Fruit fly (Drosophila melanogaster) whole organism: ENCODE results near the gene CG32727.

Source experiments
- CG8478 ChIP-seq: fragments of >200 bp; optimal IDR thresholded peaks from 2 replicates; lab custom pipeline; 2018; ENCODE audit warnings: inconsistent platforms
- Dll ChIP-seq: fragments of >200 bp; optimal IDR thresholded peaks from 2 replicates; lab custom pipeline; 2017
- pan ChIP-seq: fragments of >200 bp; optimal IDR thresholded peaks from 2 replicates; lab custom pipeline; 2017
- psq ChIP-seq: fragments of >200 bp; optimal IDR thresholded peaks from 2 replicates; lab custom pipeline; 2017
- usp ChIP-seq: fragments of >200 bp; optimal IDR thresholded peaks from 2 replicates; lab custom pipeline; 2017; ENCODE audit warnings: missing biosample characterization, missing genetic modification characterization, mixed read lengths

DNA sequence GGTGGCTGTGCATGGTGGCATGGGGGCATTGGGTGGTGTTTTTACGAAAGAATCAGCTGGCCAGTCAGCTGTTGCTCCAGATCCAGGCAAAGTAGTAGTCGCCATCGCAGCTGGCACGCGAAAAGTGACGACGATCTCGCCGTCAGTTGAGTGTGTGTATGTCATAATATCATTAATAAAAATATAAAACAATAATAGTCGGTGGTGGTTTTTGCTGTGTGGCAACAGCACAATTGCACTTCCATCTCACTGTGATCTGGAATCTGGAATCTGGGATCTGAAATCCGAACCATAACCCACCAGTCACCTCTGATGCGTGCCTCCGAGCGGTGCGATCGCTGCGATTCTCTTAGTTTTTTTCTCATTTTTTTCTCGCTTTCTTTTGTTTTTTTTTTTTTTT is 11.3 kb downstream of the CG32727 start, which contains the start of gene rumpel:
- TF ChIP-seq usp, result no peak
- TF ChIP-seq psq (lab: Kevin White, UChicago), result no peak
- no peak for TF ChIP-seq CG8478 (lab: Kevin White, UChicago)
- no peak for TF ChIP-seq pan
- no peak for TF ChIP-seq Dll (lab: Kevin White, UChicago)
